Fruit fly (Drosophila melanogaster) whole organism, adult: Measurements from ENCODE around the gene eater.

Experiments used
- CG11617 ChIP-seq: fragments of 200-800 bp; sonication (Bioruptor generic); optimal IDR thresholded peaks from 2 replicates; lab custom pipeline; 2017; ENCODE audit warnings: mild to moderate bottlenecking, missing biosample characterization, missing genetic modification reagents, missing genetic modification characterization
- CG12768 ChIP-seq: fragments of 200-800 bp; sonication (Bioruptor generic); optimal IDR thresholded peaks from 2 replicates; lab custom pipeline; 2017; ENCODE audit warnings: missing biosample characterization, missing genetic modification characterization, mild to moderate bottlenecking, moderate library complexity, missing genetic modification reagents
- CG14711 ChIP-seq: fragments of 200-800 bp; sonication (Bioruptor generic); optimal IDR thresholded peaks from 2 replicates; lab custom pipeline; 2018; ENCODE audit warnings: missing biosample characterization, mild to moderate bottlenecking, missing genetic modification characterization, moderate library complexity
- CG1620 ChIP-seq: fragments of 200-800 bp; sonication (Bioruptor generic); optimal IDR thresholded peaks from 2 replicates; lab custom pipeline; 2016; ENCODE audit warnings: missing biosample characterization, missing genetic modification characterization
- CG33017 ChIP-seq: fragments of 200-800 bp; sonication (Bioruptor generic); optimal IDR thresholded peaks from 2 replicates; lab custom pipeline; 2018; ENCODE audit warnings: missing biosample characterization, mild to moderate bottlenecking, missing genetic modification characterization, moderate library complexity
- CG5204 ChIP-seq: fragments of 200-800 bp; sonication (Bioruptor generic); optimal IDR thresholded peaks from 2 replicates; lab custom pipeline; 2016; ENCODE audit warnings: missing biosample characterization, missing genetic modification characterization
- CG7045 ChIP-seq: fragments of 200-800 bp; sonication (Bioruptor generic); optimal IDR thresholded peaks from 2 replicates; lab custom pipeline; 2017; ENCODE audit warnings: missing biosample characterization, mild to moderate bottlenecking, missing genetic modification characterization
- CG7101 ChIP-seq: fragments of 200-800 bp; sonication (Bioruptor generic); optimal IDR thresholded peaks from 2 replicates; lab custom pipeline; 2018; ENCODE audit warnings: missing biosample characterization, mild to moderate bottlenecking, missing genetic modification characterization, moderate library complexity
- Clk ChIP-seq: fragments of 200-800 bp; sonication (Bioruptor generic); optimal IDR thresholded peaks from 2 replicates; lab custom pipeline; 2017; ENCODE audit warnings: missing biosample characterization, missing genetic modification characterization
- Crg-1 ChIP-seq: fragments of 200-800 bp; sonication (Bioruptor generic); optimal IDR thresholded peaks from 2 replicates; lab custom pipeline; 2016; ENCODE audit warnings: missing biosample characterization, missing genetic modification characterization
- Hr96 ChIP-seq: fragments of 200-800 bp; sonication (Bioruptor generic); optimal IDR thresholded peaks from 2 replicates; lab custom pipeline; 2016; ENCODE audit warnings: missing biosample characterization, missing genetic modification characterization
- Mnt ChIP-seq: fragments of 200-800 bp; sonication (Bioruptor generic); optimal IDR thresholded peaks from 2 replicates; lab custom pipeline; 2016; ENCODE audit warnings: missing biosample characterization, mild to moderate bottlenecking, missing genetic modification characterization
- bab1 ChIP-seq: fragments of 200-800 bp; sonication (Bioruptor generic); optimal IDR thresholded peaks from 3 replicates; lab custom pipeline; 2019; ENCODE audit warnings: missing biosample characterization, mild to moderate bottlenecking, missing genetic modification characterization, moderate library complexity
- cic ChIP-seq: fragments of 200-800 bp; sonication (Bioruptor generic); optimal IDR thresholded peaks from 2 replicates; lab custom pipeline; 2017; ENCODE audit warnings: missing biosample characterization, mild to moderate bottlenecking, missing genetic modification characterization, moderate library complexity
- cnc ChIP-seq, 2 experiments: fragments of >200 bp; optimal IDR thresholded peaks; 2 replicates each; lab custom pipeline; 2017
- kay ChIP-seq: fragments of 200-800 bp; sonication (Bioruptor generic); peaks from one replicate; lab custom pipeline; 2016; ENCODE audit warnings: missing biosample characterization, missing genetic modification characterization, borderline replicate concordance
- ovo ChIP-seq: fragments of 200-800 bp; sonication (Bioruptor generic); optimal IDR thresholded peaks from 2 replicates; lab custom pipeline; 2016; ENCODE audit warnings: missing biosample characterization, missing genetic modification characterization
- pad ChIP-seq: fragments of 200-800 bp; sonication (Bioruptor generic); optimal IDR thresholded peaks from 3 replicates; lab custom pipeline; 2017; ENCODE audit warnings: missing biosample characterization, missing genetic modification characterization, mild to moderate bottlenecking, moderate library complexity, missing genetic modification reagents
- tj ChIP-seq: fragments of 200-800 bp; sonication (Bioruptor generic); optimal IDR thresholded peaks from 3 replicates; lab custom pipeline; 2017; ENCODE audit warnings: missing biosample characterization, mild to moderate bottlenecking, missing genetic modification characterization, moderate library complexity
- toe ChIP-seq: fragments of 200-800 bp; sonication (Bioruptor generic); optimal IDR thresholded peaks from 2 replicates; lab custom pipeline; 2016; ENCODE audit warnings: missing biosample characterization, missing genetic modification characterization

Gene eater

DNA sequence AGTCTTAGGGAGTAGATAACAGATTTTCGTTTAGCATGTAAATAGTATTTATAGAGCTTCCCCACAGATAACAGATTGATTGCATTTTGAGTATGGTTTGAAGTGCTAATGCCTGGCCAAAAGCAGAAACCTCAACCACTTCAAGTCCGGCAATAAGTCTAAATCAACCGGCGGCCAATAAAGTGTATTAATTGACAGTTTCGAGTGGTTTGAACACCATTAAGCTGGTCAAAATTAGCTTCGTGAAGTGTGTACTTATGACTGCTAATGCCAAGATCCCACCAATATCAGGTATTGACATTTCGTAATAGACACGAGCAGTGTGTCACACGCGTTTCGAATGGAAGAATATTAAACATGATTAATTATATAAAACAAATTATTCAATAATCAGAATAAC, 6.0 kb upstream of the eater start:
- TF ChIP-seq bab1 (GFP tag; lab: Kevin White, UChicago) (no peak), CG12768 (GFP tag; lab: Kevin White, UChicago) (no peak), CG7045 (no peak), CG33017 (tag; lab: Kevin White, UChicago) (no peak), Hr96 (GFP tag; lab: Kevin White, UChicago) (no peak), toe (GFP tag; lab: Kevin White, UChicago) (no peak), Crg-1 (GFP tag; lab: Kevin White, UChicago) (no peak)

DNA sequence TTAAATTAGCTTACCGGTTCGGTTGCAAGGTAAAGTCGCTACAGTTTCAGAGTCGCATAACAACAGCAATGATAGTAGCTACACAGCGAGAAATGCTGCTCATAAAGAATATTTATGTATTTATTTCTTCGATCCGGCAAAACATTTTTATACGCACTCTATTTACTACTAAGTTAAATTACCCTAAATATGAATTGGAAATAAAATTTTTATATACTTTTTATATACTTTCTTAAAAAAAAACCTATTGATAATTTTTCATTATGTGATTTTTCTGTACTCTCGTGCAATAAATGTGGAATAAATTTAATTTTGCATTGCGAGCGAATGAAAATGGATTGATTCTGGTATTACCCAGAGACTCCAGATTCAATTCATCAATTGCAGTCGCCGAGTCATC, 1.5 kb upstream of the eater start, which contains the start of gene Jhbp11:
Gene Jhbp11, plus strand, starts transcription at position 301 of the 400 bp plus-strand sequence.
- TF ChIP-seq toe (GFP tag; lab: Kevin White, UChicago) (no peak), CG14711 (tag; lab: Kevin White, UChicago) (peak; percentile 6)

DNA sequence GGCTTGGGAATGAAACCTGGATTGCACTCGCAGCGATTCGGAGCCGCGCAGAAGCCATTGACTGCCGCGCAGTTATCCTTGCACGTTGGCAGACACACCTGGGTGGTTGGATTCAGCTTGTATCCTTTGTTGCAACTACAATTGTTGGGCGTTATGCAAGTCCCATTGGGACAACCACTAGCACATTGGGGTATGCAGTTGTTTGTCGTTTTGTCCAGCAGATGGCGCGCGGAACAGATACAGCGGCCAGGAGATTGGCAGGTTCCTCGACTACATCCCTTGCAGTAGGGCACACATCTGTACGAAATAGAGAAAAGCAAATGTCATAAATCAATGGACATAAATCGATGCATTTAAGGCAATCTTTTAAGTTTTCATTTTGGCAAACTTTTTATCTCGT, 841 bp downstream of the eater start:
- no peak for TF ChIP-seq ovo
- TF ChIP-seq CG7101, result no peak
- TF ChIP-seq Mnt, result no peak

DNA sequence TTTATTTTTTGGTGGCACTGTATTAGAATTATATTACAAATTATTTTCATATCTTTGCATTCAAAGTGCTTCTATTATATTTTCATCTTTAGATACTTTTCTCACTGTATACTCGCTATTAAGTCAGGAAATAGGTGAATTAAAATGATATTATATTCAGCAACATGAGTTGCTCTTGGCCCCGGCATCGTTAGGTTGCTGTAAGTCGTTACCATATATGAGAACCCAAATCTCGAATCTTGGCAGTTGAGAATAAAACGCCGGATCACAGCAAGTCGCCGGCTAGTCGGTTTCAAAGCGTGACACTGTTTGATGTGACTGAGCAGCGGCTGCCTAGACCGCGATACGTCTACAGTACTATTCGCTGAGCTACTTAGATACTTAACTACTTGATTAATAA, 5.2 kb downstream of the eater start, which contains the start of gene CG14259:
Gene CG14259, plus strand, starts transcription at position 301 of the 400 bp plus-strand sequence.
- TF ChIP-seq Mnt (no peak), CG14711 (tag; lab: Kevin White, UChicago) (no peak), CG12768 (GFP tag; lab: Kevin White, UChicago) (no peak), pad (GFP tag; lab: Kevin White, UChicago) (no peak), CG1620 (GFP tag; lab: Kevin White, UChicago) (no peak), cnc (optimal IDR thresholded peaks at IDR 0.05; lab: Kevin White, UChicago) (no peak), CG33017 (tag; lab: Kevin White, UChicago) (no peak), Hr96 (GFP tag; lab: Kevin White, UChicago) (no peak), ovo (no peak), Clk (GFP tag; lab: Kevin White, UChicago) (no peak), bab1 (GFP tag; lab: Kevin White, UChicago) (no peak), toe (GFP tag; lab: Kevin White, UChicago) (no peak), Crg-1 (GFP tag; lab: Kevin White, UChicago) (no peak), tj (no peak)

DNA sequence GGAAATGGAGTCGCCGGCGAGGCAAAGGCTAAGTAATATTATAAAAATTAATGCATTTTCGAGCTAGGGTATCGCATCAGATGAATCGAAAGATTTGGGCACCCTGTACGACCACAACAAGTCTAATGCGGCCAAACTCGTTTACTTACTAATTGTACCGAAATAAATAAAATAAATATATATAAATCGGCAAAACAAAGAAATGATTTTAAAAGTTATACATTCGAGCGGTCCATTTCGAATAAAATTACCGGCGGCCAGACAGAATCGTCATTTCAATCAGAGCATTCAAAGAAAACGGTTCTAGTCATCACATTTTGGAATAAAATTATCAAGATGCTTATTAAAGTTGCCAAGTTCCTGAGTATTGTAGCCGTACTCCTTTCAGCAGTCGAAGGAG, 6.6 kb downstream of the eater start, which contains the start of gene CG14258:
Gene CG14258, plus strand, starts transcription at position 301 of the 400 bp plus-strand sequence.
- TF ChIP-seq CG5204 (GFP tag; lab: Kevin White, UChicago) (no peak), Crg-1 (GFP tag; lab: Kevin White, UChicago) (no peak), CG12768 (GFP tag; lab: Kevin White, UChicago) (no peak), tj (no peak), cnc (optimal IDR thresholded peaks at IDR 0.05; lab: Kevin White, UChicago) (no peak), Hr96 (GFP tag; lab: Kevin White, UChicago) (no peak), Clk (GFP tag; lab: Kevin White, UChicago) (no peak), kay (GFP tag; lab: Kevin White, UChicago) (no peak), Mnt (no peak), bab1 (GFP tag; lab: Kevin White, UChicago) (no peak), CG11617 (GFP tag; lab: Kevin White, UChicago) (no peak), CG14711 (tag; lab: Kevin White, UChicago) (no peak), cic (no peak), CG1620 (GFP tag; lab: Kevin White, UChicago) (no peak), pad (GFP tag; lab: Kevin White, UChicago) (no peak), CG7101 (no peak), CG7045 (no peak), ovo (no peak)

DNA sequence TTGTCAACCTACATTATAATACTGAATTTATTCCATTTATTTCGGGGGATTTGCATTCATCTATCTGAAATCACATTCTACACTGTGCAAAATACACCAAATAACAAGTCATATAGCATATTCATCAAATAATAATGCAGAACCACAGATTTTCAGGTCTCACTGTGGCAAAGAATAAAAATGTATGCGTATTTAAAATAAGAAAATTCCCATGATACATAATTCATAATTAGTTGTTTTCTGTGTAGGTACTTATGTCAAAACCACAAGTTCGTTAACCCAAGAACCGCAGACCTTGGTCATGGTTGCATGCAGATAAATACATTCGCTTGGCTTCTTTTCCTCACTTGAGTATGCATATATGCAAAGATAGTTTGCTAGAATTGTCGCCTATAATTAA, 7.2 kb downstream of the eater start:
- TF ChIP-seq CG5204 (GFP tag; lab: Kevin White, UChicago) (no peak), ovo (no peak), Mnt (no peak), Clk (GFP tag; lab: Kevin White, UChicago) (no peak), CG1620 (GFP tag; lab: Kevin White, UChicago) (no peak), CG7101 (no peak), Crg-1 (GFP tag; lab: Kevin White, UChicago) (no peak), CG14711 (tag; lab: Kevin White, UChicago) (no peak)

DNA sequence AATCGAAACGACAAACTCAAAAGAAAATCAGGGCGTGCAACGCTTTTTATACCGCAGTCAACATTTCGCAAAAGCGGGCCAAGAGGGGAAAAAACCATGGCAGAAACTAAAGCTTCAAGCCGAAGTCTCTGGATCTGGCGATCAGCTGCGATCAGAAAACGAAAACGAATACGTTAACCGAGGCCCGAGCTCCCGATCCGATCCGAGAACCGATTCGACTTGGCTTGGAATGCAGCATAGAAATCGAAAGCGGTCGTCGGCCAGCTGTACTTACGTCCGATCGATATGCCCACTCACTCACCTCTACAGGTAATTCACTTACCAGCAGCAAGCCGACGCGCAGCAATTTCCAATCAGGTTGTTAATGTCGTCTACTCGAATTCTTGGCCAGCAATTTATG, 8.4 kb downstream of the eater start, which contains the start of gene Cpr97Eb:
Gene Cpr97Eb, minus strand, starts transcription at position 25 of the 400 bp plus-strand sequence.
- TF ChIP-seq cnc (optimal IDR thresholded peaks at IDR 0.05; lab: Kevin White, UChicago) (no peak), kay (GFP tag; lab: Kevin White, UChicago) (no peak), Crg-1 (GFP tag; lab: Kevin White, UChicago) (no peak), CG5204 (GFP tag; lab: Kevin White, UChicago) (no peak), ovo (no peak), CG33017 (tag; lab: Kevin White, UChicago) (no peak), CG7101 (no peak), Clk (GFP tag; lab: Kevin White, UChicago) (no peak), Mnt (no peak), CG12768 (GFP tag; lab: Kevin White, UChicago) (no peak), pad (GFP tag; lab: Kevin White, UChicago) (no peak), cic (no peak), CG1620 (GFP tag; lab: Kevin White, UChicago) (no peak)
